Worm (Caenorhabditis elegans) whole organism, young adult: ENCODE results near the gene C43F9.7.

Source experiments
- egrh-3 ChIP-seq: fragments of 200-800 bp; sonication (Bioruptor generic); IDR thresholded peaks from 2 replicates; pipeline ENCODE4 v1.3.6; 2022; ENCODE audit warnings: missing genetic modification reagents, missing genetic modification characterization, missing compliant biosample characterization
- pbrm-1 ChIP-seq: fragments of 200-800 bp; sonication (Bioruptor generic); IDR thresholded peaks from 2 replicates; pipeline ENCODE4 v1.3.6; 2022; ENCODE audit warnings: missing genetic modification reagents, missing genetic modification characterization, missing compliant biosample characterization
- ztf-28 ChIP-seq: fragments of 200-800 bp; sonication (Bioruptor generic); IDR thresholded peaks from 2 replicates; pipeline ENCODE4 v1.3.6; 2022; ENCODE audit warnings: missing genetic modification reagents, missing genetic modification characterization, missing compliant biosample characterization

DNA sequence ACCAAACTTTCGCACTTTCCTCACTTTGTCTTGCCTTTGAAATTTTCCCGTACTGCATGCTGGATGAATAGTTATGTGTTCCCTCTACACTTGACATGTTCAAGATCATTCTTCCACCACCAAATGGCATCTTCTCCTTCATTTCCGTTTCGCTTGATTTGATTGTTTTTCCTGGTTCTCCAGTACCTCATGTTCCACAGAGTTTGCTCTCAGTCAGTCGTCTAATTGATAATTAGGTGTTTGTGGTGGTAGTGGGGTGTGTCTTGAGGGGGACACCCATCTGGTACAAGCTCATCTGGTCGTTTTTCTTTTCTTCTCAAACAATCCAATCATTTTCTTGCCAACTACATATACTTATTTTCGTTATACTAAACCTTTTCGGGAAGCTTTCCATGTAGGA, 22.4 kb downstream of the C43F9.7 start:
- no peak for TF ChIP-seq ztf-28 (GFP tag; lab: Robert Waterston, UW)
- no peak for TF ChIP-seq pbrm-1 (GFP tag; lab: Robert Waterston, UW)
- no peak for TF ChIP-seq egrh-3
